Worm (Caenorhabditis elegans) whole organism, late embryonic: ENCODE data around the gene catp-2.

Source experiments
- ama-1 ChIP-seq: fragments of 150-350 bp; optimal IDR thresholded peaks from 2 replicates; lab custom pipeline; 2014
- ceh-19 ChIP-seq: fragments of 200-800 bp; sonication (Bioruptor generic); optimal IDR thresholded peaks from 2 replicates; lab custom pipeline; 2018; ENCODE audit warnings: mild to moderate bottlenecking, missing genetic modification characterization, missing compliant biosample characterization
- ceh-24 ChIP-seq: sonication (generic microtip); optimal IDR thresholded peaks from 2 replicates; lab custom pipeline; 2016; ENCODE audit warnings: mild to moderate bottlenecking, missing genetic modification characterization, missing compliant biosample characterization
- ceh-9 ChIP-seq: sonication (generic microtip); optimal IDR thresholded peaks from 2 replicates; lab custom pipeline; 2016; ENCODE audit warnings: mild to moderate bottlenecking, missing genetic modification characterization, inconsistent platforms, missing compliant biosample characterization
- dmd-4 ChIP-seq: sonication (generic microtip); optimal IDR thresholded peaks from 2 replicates; lab custom pipeline; 2016; ENCODE audit warnings: borderline replicate concordance, missing genetic modification characterization, missing compliant biosample characterization
- elt-2 ChIP-seq: sonication (generic microtip); optimal IDR thresholded peaks from 2 replicates; lab custom pipeline; 2016; ENCODE audit warnings: missing genetic modification reagents, missing genetic modification characterization, missing compliant biosample characterization
- gmeb-2 ChIP-seq: sonication (generic microtip); optimal IDR thresholded peaks from 2 replicates; lab custom pipeline; 2016; ENCODE audit warnings: missing genetic modification characterization, inconsistent platforms, missing compliant biosample characterization
- hlh-30 ChIP-seq: sonication (generic microtip); optimal IDR thresholded peaks from 2 replicates; lab custom pipeline; 2017; ENCODE audit warnings: antibody characterized with exemption, missing genetic modification characterization, missing compliant biosample characterization; ENCODE audit not compliant: insufficient read depth
- hlh-6 ChIP-seq: sonication (generic microtip); optimal IDR thresholded peaks from 2 replicates; lab custom pipeline; 2016; ENCODE audit warnings: missing genotype, missing genetic modification characterization, missing compliant biosample characterization
- nfya-1 ChIP-seq: sonication (generic microtip); optimal IDR thresholded peaks from 2 replicates; lab custom pipeline; 2017; ENCODE audit warnings: missing genetic modification characterization, mild to moderate bottlenecking, missing compliant biosample characterization, antibody characterized with exemption, moderate library complexity
- pha-4 ChIP-seq: fragments of 150-350 bp; optimal IDR thresholded peaks from 2 replicates; lab custom pipeline; 2018; ENCODE audit warnings: missing biosample characterization, missing genetic modification reagents, missing genetic modification characterization

ce11 chrV:4987097-4987496 lies 52.6 kb downstream of the catp-2 start, which contains the start of gene ncx-8:
- TF ChIP-seq ama-1 (no peak), hlh-30 (tag; lab: Kevin White, UChicago) (no peak), ceh-24 (tag; lab: Kevin White, UChicago) (no peak), gmeb-2 (tag; lab: Kevin White, UChicago) (no peak), hlh-6 (tag; lab: Kevin White, UChicago) (no peak), elt-2 (tag; lab: Kevin White, UChicago) (no peak), pha-4 (tag; lab: Kevin White, UChicago) (no peak), ceh-9 (tag; lab: Kevin White, UChicago) (no peak), ceh-19 (GFP tag; lab: Kevin White, UChicago) (no peak), nfya-1 (no peak), dmd-4 (tag; lab: Kevin White, UChicago) (no peak)
